Worm (Caenorhabditis elegans) whole organism, L4 larva: ENCODE measurements around the gene sur-5.

Experiments used
- T20F7.1 ChIP-seq: fragments of 200-800 bp; sonication (Bioruptor generic); optimal IDR thresholded peaks from 2 replicates; lab custom pipeline; 2018; ENCODE audit warnings: mild to moderate bottlenecking, missing genetic modification characterization, missing compliant biosample characterization
- mxl-2 ChIP-seq: fragments of 200-800 bp; sonication (Bioruptor generic); conservative IDR thresholded peaks from 2 replicates; pipeline ENCODE4 v1.3.6; 2022; ENCODE audit warnings: missing genetic modification reagents, missing genetic modification characterization, missing compliant biosample characterization
- ztf-11 ChIP-seq: fragments of 150-350 bp; optimal IDR thresholded peaks from 2 replicates; lab custom pipeline; 2014; ENCODE audit warnings: missing biosample characterization, missing genetic modification characterization

- no peak for TF ChIP-seq T20F7.1
- no peak for TF ChIP-seq ztf-11 (tag; lab: Kevin White, UChicago)
- TF ChIP-seq mxl-2 (GFP tag; lab: Robert Waterston, UW): no peak
Measured at ce11 chrX:7340394-7340793, 35.0 kb upstream of the sur-5 start.
